Worm (Caenorhabditis elegans): ENCODE data around the gene irld-59.
"Not testable (repeated sequence)": the region's sequence is repeated elsewhere in the genome, so short reads cannot be mapped to it uniquely, and the experiment has no call there.

Gene irld-59

DNA sequence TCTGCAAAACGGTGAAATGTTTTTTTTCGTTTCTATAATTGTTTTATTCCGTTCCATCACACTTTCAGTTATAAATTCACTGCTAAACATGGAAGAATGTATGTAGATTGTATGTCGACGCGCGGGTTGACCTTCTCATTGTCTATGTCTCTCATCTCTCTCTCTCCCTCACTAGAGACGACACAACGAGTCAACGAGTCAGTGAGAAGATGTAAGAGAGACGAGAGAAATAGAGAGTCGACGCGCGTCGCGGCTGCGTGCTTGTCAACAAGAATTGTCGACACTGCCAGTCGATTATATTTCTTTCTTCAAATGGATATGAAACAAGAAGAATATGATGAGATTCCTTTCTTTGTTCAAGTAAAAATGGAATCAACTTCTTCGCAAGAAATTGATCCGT, 24.9 kb upstream of the irld-59 start, which contains the start of gene Y73F8A.13:
Y73F8A.13 (plus strand) TSS at position 240 of the 400 bp plus-strand sequence.
- TF ChIP-seq Y79H2A.3 (GFP tag; conservative IDR thresholded peaks at IDR 0.05) (no peak), sdz-38 (tag; optimal IDR thresholded peaks at IDR 0.05) (no peak), K11D2.4 (GFP tag; IDR thresholded peaks at IDR 0.05) (no peak), attf-6 (GFP tag; IDR thresholded peaks at IDR 0.05) (0 out of 2 replicates have a peak, but pooled peaks have one; percentile 45), nhr-120 (GFP tag; IDR thresholded peaks at IDR 0.05) (no peak), rcor-1 (GFP tag; IDR thresholded peaks at IDR 0.05) (no peak), snpc-1.1 (tag; optimal IDR thresholded peaks at IDR 0.05; ENCODE audit: insufficient read depth) (no peak), akir-1 (GFP tag; optimal IDR thresholded peaks at IDR 0.05) (no peak), let-607 (tag; optimal IDR thresholded peaks at IDR 0.05) (no peak), sptf-2 (GFP tag; optimal IDR thresholded peaks at IDR 0.05) (no peak), hmg-1.2 (GFP tag; IDR thresholded peaks at IDR 0.05) (peak; percentile 66; the same call in 1 of the 2 replicates), snpc-4 (GFP tag; optimal IDR thresholded peaks at IDR 0.05) (no peak), snpc-4 (tag; optimal IDR thresholded peaks at IDR 0.05) (peak in 2 of 4 experiments; percentile 45 to 60), mel-28 (tag; optimal IDR thresholded peaks at IDR 0.05; ENCODE audit: borderline replicate concordance) (no peak), him-1 (tag; optimal IDR thresholded peaks at IDR 0.05) (no peak)

- TF ChIP-seq madf-3 (GFP tag; IDR thresholded peaks at IDR 0.05), result no peak
- no peak for TF ChIP-seq snpc-4 (GFP tag; optimal IDR thresholded peaks at IDR 0.05)
- TF ChIP-seq snpc-4 (tag; optimal IDR thresholded peaks at IDR 0.05), result peak in 2 of 4 experiments; percentile 12 to 30
- no peak for TF ChIP-seq F52B5.7 (tag; optimal IDR thresholded peaks at IDR 0.05)
- TF ChIP-seq lin-40 (tag; optimal IDR thresholded peaks at IDR 0.05), result no peak
These were observed 21.4 kb upstream of the irld-59 start for ce11 chrIV:15315502-15315901.

DNA sequence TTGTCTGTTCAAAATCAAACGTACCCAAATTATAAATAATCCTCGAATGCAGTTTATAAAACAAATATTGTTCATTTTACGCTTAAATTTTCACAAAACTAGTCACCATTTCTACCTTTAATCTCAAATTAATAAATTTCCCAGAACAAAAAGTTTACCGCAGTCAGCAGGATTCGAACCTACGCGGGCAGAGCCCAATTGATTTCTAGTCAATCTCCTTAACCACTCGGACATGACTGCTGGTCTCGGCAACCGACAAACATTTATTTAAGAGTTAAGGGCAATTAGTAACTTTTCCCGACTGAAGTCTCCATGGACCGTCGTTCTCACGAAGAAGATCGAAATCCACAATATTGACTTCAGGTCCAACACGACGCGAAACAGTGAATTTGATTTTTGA, 18.6 kb upstream of the irld-59 start:
- TF ChIP-seq B0019.2 (GFP tag; conservative IDR thresholded peaks at IDR 0.05) (0 out of 2 replicates have a peak, but pooled peaks have one; percentile 3), tbp1 (GFP tag; optimal IDR thresholded peaks at IDR 0.05) (peak; percentile 86), snpc-4 (tag; optimal IDR thresholded peaks at IDR 0.05) (peak in 3 of 4 experiments; percentile 33 to 95 (median 91)), pbrm-1 (GFP tag; IDR thresholded peaks at IDR 0.05) (0 out of 2 replicates have a peak, but pooled peaks have one; percentile 47), lin-26 (GFP tag; IDR thresholded peaks at IDR 0.05) (peak; percentile 77), hmg-1.2 (GFP tag; IDR thresholded peaks at IDR 0.05) (peak; percentile 54; the same call in 1 of the 2 replicates), attf-6 (GFP tag; IDR thresholded peaks at IDR 0.05) (peak; percentile 98), Y56A3A.18 (GFP tag; IDR thresholded peaks at IDR 0.05) (peak; percentile 64; the same call in 1 of the 2 replicates), rpc-1 (optimal IDR thresholded peaks at IDR 0.05) (peak; percentile 43), rpc-1 (tag; optimal IDR thresholded peaks at IDR 0.05) (peak; percentile 64), D2030.7 (GFP tag; IDR thresholded peaks at IDR 0.05) (peak; percentile 58), B0261.1 (tag; optimal IDR thresholded peaks at IDR 0.05) (peak; percentile 62), ceh-100 (GFP tag; IDR thresholded peaks at IDR 0.05) (0 out of 2 replicates have a peak, but pooled peaks have one; percentile 17)
- TF ChIP-seq snpc-4 (GFP tag; optimal IDR thresholded peaks at IDR 0.05), result not testable (repeated sequence)

- TF ChIP-seq F22D6.2 (tag; optimal IDR thresholded peaks at IDR 0.05); tbx-9 (tag; optimal IDR thresholded peaks at IDR 0.05; ENCODE audit: borderline replicate concordance); F33H1.4 (GFP tag; IDR thresholded peaks at IDR 0.05): not testable (repeated sequence)
These were observed 17.9 kb upstream of the irld-59 start, which contains the start of gene Y73F8A.14 for ce11 chrIV:15318982-15319381. TSS of gene Y73F8A.14 (minus strand) at chrIV:15319082.

DNA sequence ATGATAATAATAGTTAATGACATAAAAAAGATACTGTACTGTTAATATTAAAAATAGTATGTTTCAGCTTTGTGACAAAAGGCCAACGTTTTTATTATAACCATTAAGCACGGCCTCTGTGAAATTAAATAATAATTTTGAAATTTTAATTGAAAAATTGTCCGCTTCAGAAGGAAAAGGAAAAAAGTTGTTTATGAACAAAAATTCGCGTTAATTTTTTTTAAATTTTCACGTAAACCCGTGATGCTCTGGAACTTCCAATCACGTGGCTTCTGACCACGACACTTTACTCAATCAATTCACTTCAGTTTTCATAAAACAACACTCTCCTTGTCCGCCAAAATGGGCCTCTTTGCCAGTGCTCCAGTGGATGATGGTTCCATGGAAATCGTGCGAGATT, 15.6 kb upstream of the irld-59 start, which contains the start of gene Y73F8A.15:
Y73F8A.15 (plus strand) TSS at position 301 of the 400 bp plus-strand sequence.
- TF ChIP-seq repo-1 (tag; optimal IDR thresholded peaks at IDR 0.05), result no peak
- no peak for TF ChIP-seq fkh-3 (tag; optimal IDR thresholded peaks at IDR 0.05)
- no peak for TF ChIP-seq madf-8 (GFP tag; conservative IDR thresholded peaks at IDR 0.05)
- no peak for TF ChIP-seq ztf-25 (GFP tag; IDR thresholded peaks at IDR 0.05)
- no peak for TF ChIP-seq sdz-38 (tag; optimal IDR thresholded peaks at IDR 0.05)
- TF ChIP-seq xnd-1 (tag; optimal IDR thresholded peaks at IDR 0.05), result no peak
- TF ChIP-seq rec-8 (tag; optimal IDR thresholded peaks at IDR 0.05), result no peak
- no peak for TF ChIP-seq ccch-3 (GFP tag; optimal IDR thresholded peaks at IDR 0.05)
- no peak for TF ChIP-seq ztf-22 (GFP tag; optimal IDR thresholded peaks at IDR 0.05)
- TF ChIP-seq ztf-3 (GFP tag; optimal IDR thresholded peaks at IDR 0.05), result no peak
- no peak for TF ChIP-seq atf-7 (tag; optimal IDR thresholded peaks at IDR 0.05)
- no peak for TF ChIP-seq nfyb-1 (GFP tag; IDR thresholded peaks at IDR 0.05)
